Fruit fly (Drosophila melanogaster) whole organism, embryonic: ENCODE results near the gene CG3862.

ENCODE experiments used
- ATbp ChIP-seq: fragments of 200-800 bp; sonication (Bioruptor generic); optimal IDR thresholded peaks from 2 replicates; lab custom pipeline; 2017; ENCODE audit warnings: missing biosample characterization, mild to moderate bottlenecking, missing genetic modification characterization, missing genetic modification reagents
- CG10274 ChIP-seq: fragments of 200-800 bp; sonication (Bioruptor generic); optimal IDR thresholded peaks from 3 replicates; lab custom pipeline; 2017; ENCODE audit warnings: missing biosample characterization, mild to moderate bottlenecking, missing genetic modification characterization
- CG10431 ChIP-seq: fragments of 200-800 bp; sonication (Bioruptor generic); optimal IDR thresholded peaks from 3 replicates; lab custom pipeline; 2018; ENCODE audit warnings: missing biosample characterization, mild to moderate bottlenecking, missing genetic modification characterization
- CG12942 ChIP-seq: fragments of 200-800 bp; sonication (Bioruptor generic); optimal IDR thresholded peaks from 3 replicates; lab custom pipeline; 2016; ENCODE audit warnings: missing biosample characterization, missing genetic modification characterization
- CG13123 ChIP-seq: fragments of 200-800 bp; sonication (Bioruptor generic); optimal IDR thresholded peaks from 2 replicates; lab custom pipeline; 2016; ENCODE audit warnings: missing biosample characterization, missing genetic modification characterization
- CG13775 ChIP-seq: fragments of 200-800 bp; sonication (Bioruptor generic); optimal IDR thresholded peaks from 3 replicates; lab custom pipeline; 2017; ENCODE audit warnings: missing biosample characterization, mild to moderate bottlenecking, missing genetic modification characterization
- CG15696 ChIP-seq: fragments of 200-800 bp; sonication (Bioruptor generic); optimal IDR thresholded peaks from 2 replicates; lab custom pipeline; 2019; ENCODE audit warnings: missing biosample characterization, mild to moderate bottlenecking, missing genetic modification characterization, moderate library complexity
- CG17912 ChIP-seq: fragments of 200-800 bp; sonication (Bioruptor generic); optimal IDR thresholded peaks from 2 replicates; lab custom pipeline; 2018; ENCODE audit warnings: missing biosample characterization, mild to moderate bottlenecking, missing genetic modification characterization
- CG1832 ChIP-seq: fragments of 200-800 bp; sonication (Bioruptor generic); optimal IDR thresholded peaks from 2 replicates; lab custom pipeline; 2017; ENCODE audit warnings: missing biosample characterization, mild to moderate bottlenecking, missing genetic modification characterization, inconsistent platforms
- CG2202 ChIP-seq: fragments of 200-800 bp; sonication (Bioruptor generic); optimal IDR thresholded peaks from 2 replicates; lab custom pipeline; 2018; ENCODE audit warnings: missing biosample characterization, mild to moderate bottlenecking, missing genetic modification characterization
- CG33213 ChIP-seq: fragments of 200-800 bp; sonication (Bioruptor generic); optimal IDR thresholded peaks from 3 replicates; lab custom pipeline; 2016; ENCODE audit warnings: missing biosample characterization, missing genetic modification characterization
- CG4360 ChIP-seq: fragments of 200-800 bp; sonication (Bioruptor generic); IDR thresholded peaks from 2 replicates; pipeline ENCODE4 v1.3.6; 2022; ENCODE audit warnings: missing biosample characterization, missing genetic modification characterization
- CG6272 ChIP-seq: fragments of 200-800 bp; sonication (Bioruptor generic); IDR thresholded peaks from 2 replicates; pipeline ENCODE4 v1.3.6; 2022; ENCODE audit warnings: missing biosample characterization, missing genetic modification characterization
- CG7271 ChIP-seq: fragments of 200-800 bp; sonication (Bioruptor generic); optimal IDR thresholded peaks from 2 replicates; lab custom pipeline; 2018; ENCODE audit warnings: missing biosample characterization, mild to moderate bottlenecking, missing genetic modification characterization, moderate library complexity
- CG7357 ChIP-seq: fragments of 200-800 bp; sonication (Bioruptor generic); IDR thresholded peaks from 3 replicates; pipeline ENCODE4 v1.3.6; 2022; ENCODE audit warnings: missing biosample characterization, missing genetic modification characterization
- CG7786 ChIP-seq: fragments of 200-800 bp; sonication (Bioruptor generic); optimal IDR thresholded peaks from 2 replicates; lab custom pipeline; 2016; ENCODE audit warnings: missing biosample characterization, missing genetic modification characterization
- CG7928 ChIP-seq: fragments of 200-800 bp; sonication (Bioruptor generic); optimal IDR thresholded peaks from 2 replicates; lab custom pipeline; 2017; ENCODE audit warnings: missing biosample characterization, mild to moderate bottlenecking, missing genetic modification characterization
- CG7987 ChIP-seq: fragments of 200-800 bp; sonication (Bioruptor generic); optimal IDR thresholded peaks from 2 replicates; lab custom pipeline; 2018; ENCODE audit warnings: missing biosample characterization, mild to moderate bottlenecking, missing genetic modification characterization, moderate library complexity
- CG8765 ChIP-seq: fragments of 200-800 bp; sonication (Bioruptor generic); IDR thresholded peaks from 2 replicates; pipeline ENCODE4 v1.3.6; 2022; ENCODE audit warnings: missing biosample characterization, missing genetic modification characterization
- CG9932 ChIP-seq: fragments of 200-800 bp; sonication (Bioruptor generic); IDR thresholded peaks from 2 replicates; pipeline ENCODE4 v1.3.6; 2022; ENCODE audit warnings: missing biosample characterization, missing genetic modification characterization
- CrebB ChIP-seq: fragments of 200-800 bp; sonication (Bioruptor generic); optimal IDR thresholded peaks from 3 replicates; lab custom pipeline; 2018; ENCODE audit warnings: missing biosample characterization, mild to moderate bottlenecking, missing genetic modification characterization
- Deaf1 ChIP-seq: fragments of 200-800 bp; optimal IDR thresholded peaks from 3 replicates; lab custom pipeline; 2019; ENCODE audit warnings: missing biosample characterization, mild to moderate bottlenecking, missing genetic modification characterization, moderate library complexity
- Doc2 ChIP-seq: fragments of 200-800 bp; sonication (Bioruptor generic); IDR thresholded peaks from 2 replicates; pipeline ENCODE4 v1.3.6; 2022; ENCODE audit warnings: missing biosample characterization, missing genetic modification characterization
- Drgx ChIP-seq: fragments of 200-800 bp; sonication (Bioruptor generic); IDR thresholded peaks from 2 replicates; pipeline ENCODE4 v1.3.6; 2022; ENCODE audit warnings: missing biosample characterization, missing genetic modification characterization
- Hey ChIP-seq: fragments of 200-800 bp; sonication (Bioruptor generic); optimal IDR thresholded peaks from 3 replicates; lab custom pipeline; 2018; ENCODE audit warnings: missing biosample characterization, mild to moderate bottlenecking, missing genetic modification characterization
- MBD-R2 ChIP-seq: fragments of 200-800 bp; sonication (Bioruptor generic); IDR thresholded peaks from 2 replicates; pipeline ENCODE4 v1.3.6; 2022; ENCODE audit warnings: missing biosample characterization, missing genetic modification characterization
- Max ChIP-seq: fragments of 200-800 bp; sonication (Bioruptor generic); optimal IDR thresholded peaks from 2 replicates; lab custom pipeline; 2016; ENCODE audit warnings: missing biosample characterization, mild to moderate bottlenecking, missing genetic modification characterization
- Med ChIP-seq: fragments of 200-800 bp; sonication (Bioruptor generic); peaks from one replicate; lab custom pipeline; 2016; ENCODE audit warnings: missing biosample characterization, missing genetic modification characterization, mild to moderate bottlenecking, inconsistent platforms, moderate library complexity
- Side ChIP-seq: fragments of 200-800 bp; sonication (Bioruptor generic); optimal IDR thresholded peaks from 2 replicates; lab custom pipeline; 2016; ENCODE audit warnings: missing biosample characterization, missing genetic modification characterization
- Ssrp ChIP-seq: fragments of 200-800 bp; sonication (Bioruptor generic); optimal IDR thresholded peaks from 2 replicates; lab custom pipeline; 2018; ENCODE audit warnings: missing biosample characterization, mild to moderate bottlenecking, missing genetic modification characterization, moderate library complexity
- croc ChIP-seq: fragments of 200-800 bp; sonication (Bioruptor generic); conservative IDR thresholded peaks from 3 replicates; pipeline ENCODE4 v1.3.6; 2022; ENCODE audit warnings: missing biosample characterization, missing genetic modification characterization
- danr ChIP-seq: fragments of 200-800 bp; sonication (Bioruptor generic); IDR thresholded peaks from 2 replicates; pipeline ENCODE4 v1.3.6; 2022; ENCODE audit warnings: missing biosample characterization, missing genetic modification characterization
- dati ChIP-seq: fragments of 200-800 bp; sonication (Bioruptor generic); IDR thresholded peaks from 2 replicates; pipeline ENCODE4 v1.3.6; 2022; ENCODE audit warnings: missing biosample characterization, missing genetic modification characterization
- eyg ChIP-seq: fragments of 200-800 bp; sonication (Bioruptor generic); optimal IDR thresholded peaks from 3 replicates; lab custom pipeline; 2016; ENCODE audit warnings: missing biosample characterization, missing genetic modification characterization
- fd96Cb ChIP-seq: fragments of 200-800 bp; sonication (Bioruptor generic); optimal IDR thresholded peaks from 2 replicates; lab custom pipeline; 2018; ENCODE audit warnings: missing biosample characterization, mild to moderate bottlenecking, missing genetic modification characterization, moderate library complexity
- gfzf ChIP-seq: fragments of 200-800 bp; sonication (Bioruptor generic); optimal IDR thresholded peaks from 2 replicates; lab custom pipeline; 2016; ENCODE audit warnings: missing biosample characterization, mild to moderate bottlenecking, missing genetic modification characterization, moderate library complexity
- grn ChIP-seq: fragments of 200-800 bp; sonication (Bioruptor generic); optimal IDR thresholded peaks from 3 replicates; lab custom pipeline; 2017; ENCODE audit warnings: missing biosample characterization, missing genetic modification characterization
- gsb-n ChIP-seq: fragments of 200-800 bp; sonication (Bioruptor generic); optimal IDR thresholded peaks from 3 replicates; lab custom pipeline; 2018; ENCODE audit warnings: missing biosample characterization, mild to moderate bottlenecking, missing genetic modification characterization
- ham ChIP-seq: fragments of 200-800 bp; sonication (Bioruptor generic); IDR thresholded peaks from 2 replicates; pipeline ENCODE4 v1.3.6; 2022; ENCODE audit warnings: missing biosample characterization, missing genetic modification characterization
- nom ChIP-seq: fragments of 200-800 bp; sonication (Bioruptor generic); optimal IDR thresholded peaks from 2 replicates; lab custom pipeline; 2017; ENCODE audit warnings: missing biosample characterization, missing genetic modification characterization, mild to moderate bottlenecking, moderate library complexity, missing genetic modification reagents
- onecut ChIP-seq: fragments of 200-800 bp; sonication (Bioruptor generic); IDR thresholded peaks from 2 replicates; pipeline ENCODE4 v1.3.6; 2022; ENCODE audit warnings: missing biosample characterization, missing genetic modification characterization
- pnt ChIP-seq: fragments of 200-800 bp; sonication (Bioruptor generic); optimal IDR thresholded peaks from 3 replicates; lab custom pipeline; 2016; ENCODE audit warnings: missing biosample characterization, missing genetic modification characterization
- prd ChIP-seq, 3 experiments: fragments of >200 bp in 2 of 3; fragments of 200-800 bp in 1 of 3; sonication (Bioruptor generic) in 1 of 3; optimal IDR thresholded peaks in 2 of 3; IDR thresholded peaks in 1 of 3; 2 replicates in 2 of 3; 3 replicates in 1 of 3; pipeline versions ENCODE4 v1.3.6 to Lab custom; 2017 to 2022; ENCODE audit warnings: missing biosample characterization in 1 of 3, missing genetic modification characterization in 1 of 3
- rib ChIP-seq: fragments of 200-800 bp; sonication (Bioruptor generic); IDR thresholded peaks from 2 replicates; pipeline ENCODE4 v1.3.6; 2022; ENCODE audit warnings: missing biosample characterization, missing genetic modification characterization
- scrt ChIP-seq: fragments of 200-800 bp; sonication (Bioruptor generic); optimal IDR thresholded peaks from 2 replicates; lab custom pipeline; 2018; ENCODE audit warnings: missing biosample characterization, mild to moderate bottlenecking, missing genetic modification characterization, moderate library complexity
- sim ChIP-seq: fragments of 200-800 bp; sonication (Bioruptor generic); IDR thresholded peaks from 2 replicates; pipeline ENCODE4 v1.3.6; 2022; ENCODE audit warnings: missing biosample characterization, missing genetic modification characterization
- ssp ChIP-seq: fragments of 200-800 bp; sonication (Bioruptor generic); IDR thresholded peaks from 2 replicates; pipeline ENCODE4 v1.3.6; 2022; ENCODE audit warnings: missing biosample characterization, missing genetic modification characterization
- tio ChIP-seq: fragments of 200-800 bp; sonication (Bioruptor generic); optimal IDR thresholded peaks from 2 replicates; lab custom pipeline; 2017; ENCODE audit warnings: missing biosample characterization, missing genetic modification characterization, inconsistent platforms
- usp ChIP-seq: fragments of >200 bp; optimal IDR thresholded peaks from 2 replicates; lab custom pipeline; 2017; ENCODE audit warnings: missing biosample characterization, missing genetic modification characterization
- vvl ChIP-seq: fragments of 200-800 bp; sonication (Bioruptor generic); IDR thresholded peaks from 2 replicates; pipeline ENCODE4 v1.3.6; 2022; ENCODE audit warnings: missing biosample characterization, missing genetic modification characterization

Gene CG3862

DNA sequence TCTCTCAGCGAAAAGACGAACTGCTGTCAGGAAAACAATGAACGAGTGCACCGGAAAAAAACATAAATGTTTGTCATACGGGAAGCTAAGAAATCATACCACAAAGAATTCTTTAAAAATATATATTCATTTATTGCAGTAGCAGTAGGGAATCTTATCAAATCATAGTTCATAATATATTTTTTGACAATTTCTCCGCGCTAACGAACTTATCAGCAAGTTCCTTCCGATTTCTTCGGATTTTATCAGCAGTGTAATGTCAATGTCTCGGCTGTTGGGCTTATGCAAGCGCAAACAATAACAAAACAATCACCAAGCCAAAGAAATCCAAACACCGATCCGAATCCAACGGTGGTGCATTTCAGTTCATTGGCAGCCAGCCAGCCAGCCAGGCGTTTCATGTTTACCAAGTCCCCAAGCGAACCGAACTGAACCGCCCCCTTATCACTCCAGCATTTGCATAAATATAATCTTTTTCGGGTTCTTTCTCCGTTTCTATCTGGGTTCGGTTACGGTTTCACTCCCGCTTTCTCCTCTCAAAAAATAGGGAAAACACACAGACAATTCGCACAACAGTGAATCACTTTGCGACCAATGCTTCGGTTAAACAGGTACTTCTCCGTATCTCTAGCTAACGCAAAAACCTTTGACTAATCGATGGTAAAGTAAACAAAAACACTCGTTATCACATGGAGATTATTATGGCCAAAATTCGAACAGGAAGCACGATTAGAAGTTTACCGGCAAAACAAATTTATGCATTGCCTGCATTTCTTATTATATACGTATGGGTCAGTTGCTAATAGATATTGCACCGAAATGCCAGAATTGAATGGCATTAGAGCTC is 2.1 kb upstream of the CG3862 start (continued):
- no peak for TF ChIP-seq CG1832 (GFP tag; lab: Kevin White, UChicago)
- no peak for TF ChIP-seq MBD-R2
- no peak for TF ChIP-seq CG7987 (GFP tag; lab: Kevin White, UChicago)
- TF ChIP-seq CG13123 (GFP tag; lab: Kevin White, UChicago): no peak
- TF ChIP-seq CG7928 (GFP tag; lab: Kevin White, UChicago): no peak
- peak; percentile 84 for TF ChIP-seq ATbp
- no peak for TF ChIP-seq Drgx (GFP tag; lab: Robert Waterston, UW)
- TF ChIP-seq vvl (GFP tag; lab: Robert Waterston, UW): peak; percentile 31; the same call in 1 of the 2 replicates
- TF ChIP-seq CG17912 (GFP tag; lab: Kevin White, UChicago): no peak
- no peak for TF ChIP-seq Hey (tag; lab: Kevin White, UChicago)
- TF ChIP-seq grn (GFP tag; lab: Kevin White, UChicago): no peak
- TF ChIP-seq CG10274: no peak
- no peak for TF ChIP-seq prd (optimal IDR thresholded peaks at IDR 0.05; lab: Kevin White, UChicago)
- TF ChIP-seq prd (GFP tag; IDR thresholded peaks at IDR 0.05; lab: Robert Waterston, UW): peak; percentile 21; the same call in 1 of the 3 replicates
- peak; percentile 48 for TF ChIP-seq Ssrp (tag; lab: Kevin White, UChicago)
- no peak for TF ChIP-seq danr (GFP tag; lab: Robert Waterston, UW)
- no peak for TF ChIP-seq ssp
- TF ChIP-seq Deaf1 (tag; lab: Kevin White, UChicago): no peak
- TF ChIP-seq CG13775 (GFP tag; lab: Kevin White, UChicago): peak; percentile 10
- TF ChIP-seq onecut (GFP tag; lab: Robert Waterston, UW): no peak
- no peak for TF ChIP-seq pnt (GFP tag; lab: Kevin White, UChicago)
- no peak for TF ChIP-seq nom (GFP tag; lab: Kevin White, UChicago)
- TF ChIP-seq CG2202 (tag; lab: Kevin White, UChicago): peak; percentile 54
- TF ChIP-seq dati (GFP tag; lab: Robert Waterston, UW): no peak
- no peak for TF ChIP-seq Doc2 (GFP tag; lab: Robert Waterston, UW)
- no peak for TF ChIP-seq ham (GFP tag; lab: Robert Waterston, UW)
- no peak for TF ChIP-seq CG4360 (GFP tag; lab: Robert Waterston, UW)
- TF ChIP-seq CG10431 (GFP tag; lab: Kevin White, UChicago): peak; percentile 24
- no peak for TF ChIP-seq CG9932 (GFP tag; lab: Robert Waterston, UW)
- TF ChIP-seq scrt (GFP tag; lab: Kevin White, UChicago): no peak
- no peak for TF ChIP-seq Side
- no peak for TF ChIP-seq Max (GFP tag; lab: Kevin White, UChicago)
- TF ChIP-seq eyg (GFP tag; lab: Kevin White, UChicago): no peak
- no peak for TF ChIP-seq CrebB (tag; lab: Kevin White, UChicago)
- no peak for TF ChIP-seq gfzf (GFP tag; lab: Kevin White, UChicago)
- no peak for TF ChIP-seq sim
- no peak for TF ChIP-seq CG8765
- peak; percentile 39 for TF ChIP-seq fd96Cb (tag; lab: Kevin White, UChicago)
- TF ChIP-seq rib (GFP tag; lab: Robert Waterston, UW): no peak
- no peak for TF ChIP-seq CG7271 (tag; lab: Kevin White, UChicago)
- no peak for TF ChIP-seq usp (GFP tag; lab: Kevin White, UChicago)
- peak; percentile 74 for TF ChIP-seq Med
- no peak for TF ChIP-seq tio
- TF ChIP-seq CG12942 (GFP tag; lab: Kevin White, UChicago): peak; percentile 47
- peak; percentile 65 for TF ChIP-seq gsb-n (tag; lab: Kevin White, UChicago)
- no peak for TF ChIP-seq CG33213 (GFP tag; lab: Kevin White, UChicago)
- peak; percentile 19 for TF ChIP-seq CG15696
- TF ChIP-seq croc (GFP tag; lab: Robert Waterston, UW): no peak; the same call in 2 of the 3 replicates
- TF ChIP-seq CG7786 (GFP tag; lab: Kevin White, UChicago): no peak
- no peak for TF ChIP-seq CG6272
- TF ChIP-seq CG7357 (GFP tag; lab: Robert Waterston, UW): no peak
